Fruit fly (Drosophila melanogaster): ENCODE measurements around the gene Gnmt.
"Not testable (repeated sequence)": the region's sequence is repeated elsewhere in the genome, so short reads cannot be mapped to it uniquely, and the experiment has no call there.

Gene Gnmt

dm6 chr3R:12697571-12698039 is 23.2 kb downstream of the Gnmt start:
- TF ChIP-seq ttk (optimal IDR thresholded peaks at IDR 0.05): no peak
- no peak for TF ChIP-seq Sin3A (optimal IDR thresholded peaks at IDR 0.05)
- no peak for TF ChIP-seq h (optimal IDR thresholded peaks at IDR 0.05)
- TF ChIP-seq insv (optimal IDR thresholded peaks at IDR 0.05): no peak
- TF ChIP-seq psq (optimal IDR thresholded peaks at IDR 0.05): no peak
- no peak for TF ChIP-seq Myc (optimal IDR thresholded peaks at IDR 0.05)

dm6 chr3R:12698363-12698762 is 24.0 kb downstream of the Gnmt start:
- no peak for TF ChIP-seq h (optimal IDR thresholded peaks at IDR 0.05)
- TF ChIP-seq ttk (optimal IDR thresholded peaks at IDR 0.05): peak; percentile 66

dm6 chr3R:12699620-12700378 is 25.4 kb downstream of the Gnmt start:
- TF ChIP-seq ttk (optimal IDR thresholded peaks at IDR 0.05): no peak
- TF ChIP-seq Myc (optimal IDR thresholded peaks at IDR 0.05): no peak
- no peak for TF ChIP-seq insv (optimal IDR thresholded peaks at IDR 0.05)

dm6 chr3R:12700454-12700853 is 26.0 kb downstream of the Gnmt start:
- TF ChIP-seq Myc (optimal IDR thresholded peaks at IDR 0.05) (no peak), psq (optimal IDR thresholded peaks at IDR 0.05) (no peak), Sin3A (optimal IDR thresholded peaks at IDR 0.05) (no peak), h (optimal IDR thresholded peaks at IDR 0.05) (no peak), ttk (optimal IDR thresholded peaks at IDR 0.05) (no peak), insv (optimal IDR thresholded peaks at IDR 0.05) (no peak)

dm6 chr3R:12701257-12701656 is 26.8 kb downstream of the Gnmt start:
- TF ChIP-seq psq (optimal IDR thresholded peaks at IDR 0.05): no peak
- TF ChIP-seq insv (optimal IDR thresholded peaks at IDR 0.05): no peak
- TF ChIP-seq Sin3A (optimal IDR thresholded peaks at IDR 0.05): no peak
- TF ChIP-seq Myc (optimal IDR thresholded peaks at IDR 0.05): no peak

- no peak for TF ChIP-seq Myc (optimal IDR thresholded peaks at IDR 0.05)
- no peak for TF ChIP-seq psq (optimal IDR thresholded peaks at IDR 0.05)
- no peak for TF ChIP-seq h (optimal IDR thresholded peaks at IDR 0.05)
- TF ChIP-seq Sin3A (optimal IDR thresholded peaks at IDR 0.05): no peak
- no peak for TF ChIP-seq insv (optimal IDR thresholded peaks at IDR 0.05)
- no peak for TF ChIP-seq ttk (optimal IDR thresholded peaks at IDR 0.05)
Measured at dm6 chr3R:12701994-12702494, 27.6 kb downstream of the Gnmt start.

dm6 chr3R:12704861-12705260 is 30.5 kb downstream of the Gnmt start, which contains the start of gene CG12279:
Gene CG12279, plus strand, starts transcription at chr3R:12705094.
- TF ChIP-seq Myc (optimal IDR thresholded peaks at IDR 0.05): no peak

dm6 chr3R:12712178-12713172 is 38.1 kb downstream of the Gnmt start, which contains the start of gene PolQ:
Gene PolQ, minus strand, starts transcription at chr3R:12712299.
- TF ChIP-seq ttk, h, Myc (optimal IDR thresholded peaks at IDR 0.05): not testable (repeated sequence)

dm6 chr3R:12715253-12715652 is 40.8 kb downstream of the Gnmt start:
- no peak for TF ChIP-seq Myc (optimal IDR thresholded peaks at IDR 0.05)
- TF ChIP-seq psq (optimal IDR thresholded peaks at IDR 0.05): no peak

dm6 chr3R:12716251-12716650 is 41.8 kb downstream of the Gnmt start:
- TF ChIP-seq insv (optimal IDR thresholded peaks at IDR 0.05) (no peak), Sin3A (optimal IDR thresholded peaks at IDR 0.05) (no peak), h (optimal IDR thresholded peaks at IDR 0.05) (no peak), Myc (optimal IDR thresholded peaks at IDR 0.05) (no peak), ttk (optimal IDR thresholded peaks at IDR 0.05) (no peak), psq (optimal IDR thresholded peaks at IDR 0.05) (no peak)

dm6 chr3R:12716894-12717293 is 42.5 kb downstream of the Gnmt start:
- TF ChIP-seq Sin3A (optimal IDR thresholded peaks at IDR 0.05) (no peak), Myc (optimal IDR thresholded peaks at IDR 0.05) (no peak), h (optimal IDR thresholded peaks at IDR 0.05) (no peak)

dm6 chr3R:12717588-12718535 is 43.5 kb downstream of the Gnmt start:
- no peak for TF ChIP-seq Myc (optimal IDR thresholded peaks at IDR 0.05)
- no peak for TF ChIP-seq psq (optimal IDR thresholded peaks at IDR 0.05)
- TF ChIP-seq ttk (optimal IDR thresholded peaks at IDR 0.05): no peak
- no peak for TF ChIP-seq h (optimal IDR thresholded peaks at IDR 0.05)
- no peak for TF ChIP-seq Sin3A (optimal IDR thresholded peaks at IDR 0.05)
- no peak for TF ChIP-seq insv (optimal IDR thresholded peaks at IDR 0.05)
